Worm (Caenorhabditis elegans) whole organism, L3 larva: ENCODE data around the gene R05G6.4.
A peak's percentile ranks its signal among the peaks of the same experiment; 100 is the strongest.

Experiments used
- R02D3.7 ChIP-seq: fragments of 150-350 bp; optimal IDR thresholded peaks from 2 replicates; lab custom pipeline; 2014; ENCODE audit warnings: missing biosample characterization, missing genetic modification characterization
- ZK546.5 ChIP-seq: sonication (generic microtip); optimal IDR thresholded peaks from 2 replicates; lab custom pipeline; 2017; ENCODE audit warnings: missing biosample characterization, missing genetic modification characterization
- aly-2 ChIP-seq: fragments of 150-350 bp; optimal IDR thresholded peaks from 2 replicates; lab custom pipeline; 2014; ENCODE audit warnings: missing biosample characterization, missing genetic modification characterization
- ama-1 ChIP-seq: fragments of 150-350 bp; optimal IDR thresholded peaks from 2 replicates; lab custom pipeline; 2018
- ceh-16 ChIP-seq: sonication (generic microtip); optimal IDR thresholded peaks from 2 replicates; lab custom pipeline; 2017; ENCODE audit warnings: missing biosample characterization, missing genetic modification characterization
- ceh-28 ChIP-seq: fragments of 150-350 bp; optimal IDR thresholded peaks from 2 replicates; lab custom pipeline; 2014; ENCODE audit warnings: missing biosample characterization, missing genetic modification reagents, missing genetic modification characterization
- ceh-9 ChIP-seq: sonication (generic microtip); optimal IDR thresholded peaks from 2 replicates; lab custom pipeline; 2018; ENCODE audit warnings: missing biosample characterization, missing genetic modification characterization
- daf-12 ChIP-seq: fragments of 150-350 bp; optimal IDR thresholded peaks from 2 replicates; lab custom pipeline; 2014; ENCODE audit warnings: missing biosample characterization, missing genetic modification reagents, missing genetic modification characterization
- egl-5 ChIP-seq: fragments of 150-350 bp; optimal IDR thresholded peaks from 2 replicates; lab custom pipeline; 2017; ENCODE audit warnings: missing biosample characterization, missing genetic modification reagents, missing genetic modification characterization, inconsistent platforms
- elt-1 ChIP-seq: fragments of 150-350 bp; optimal IDR thresholded peaks from 2 replicates; lab custom pipeline; 2014; ENCODE audit warnings: missing biosample characterization, missing genetic modification characterization
- elt-2 ChIP-seq: sonication (generic microtip); optimal IDR thresholded peaks from 2 replicates; lab custom pipeline; 2016; ENCODE audit warnings: missing genetic modification reagents, mild to moderate bottlenecking, missing genetic modification characterization, missing compliant biosample characterization
- elt-3 ChIP-seq, 3 experiments: fragments of 150-350 bp in 1 of 3; sonication (generic microtip) in 2 of 3; optimal IDR thresholded peaks; 2 replicates in 2 of 3; 4 replicates in 1 of 3; lab custom pipeline; 2014 to 2017; ENCODE audit warnings: missing biosample characterization in 3 of 3, missing genetic modification characterization in 3 of 3
- eor-1 ChIP-seq, 2 experiments: fragments of 150-350 bp; optimal IDR thresholded peaks; 2 replicates each; lab custom pipeline; 2014 to 2018; ENCODE audit warnings: missing biosample characterization in 2 of 2, missing genetic modification characterization in 2 of 2
- fkh-10 ChIP-seq: sonication (generic microtip); optimal IDR thresholded peaks from 2 replicates; lab custom pipeline; 2017; ENCODE audit warnings: missing biosample characterization, missing genetic modification reagents, missing genetic modification characterization
- fos-1 ChIP-seq: fragments of 150-350 bp; optimal IDR thresholded peaks from 2 replicates; lab custom pipeline; 2014; ENCODE audit warnings: missing biosample characterization, missing genetic modification characterization
- hmg-11 ChIP-seq: sonication (generic microtip); optimal IDR thresholded peaks from 2 replicates; lab custom pipeline; 2016; ENCODE audit warnings: missing genetic modification characterization, missing compliant biosample characterization
- lin-15B ChIP-seq: fragments of 150-350 bp; optimal IDR thresholded peaks from 2 replicates; lab custom pipeline; 2014; ENCODE audit warnings: missing biosample characterization, missing genetic modification characterization
- lin-39 ChIP-seq: fragments of 150-350 bp; optimal IDR thresholded peaks from 2 replicates; lab custom pipeline; 2018; ENCODE audit warnings: missing biosample characterization, missing genetic modification reagents, missing genetic modification characterization
- lsy-12 ChIP-seq: sonication (generic microtip); optimal IDR thresholded peaks from 2 replicates; lab custom pipeline; 2016; ENCODE audit warnings: mild to moderate bottlenecking, missing genetic modification characterization, missing compliant biosample characterization
- mdl-1 ChIP-seq: fragments of 150-350 bp; optimal IDR thresholded peaks from 2 replicates; lab custom pipeline; 2014; ENCODE audit warnings: missing biosample characterization, missing genetic modification characterization
- nfya-1 ChIP-seq: sonication (generic microtip); optimal IDR thresholded peaks from 2 replicates; lab custom pipeline; 2017; ENCODE audit warnings: missing genetic modification characterization, mild to moderate bottlenecking, missing compliant biosample characterization, antibody characterized with exemption, moderate library complexity; ENCODE audit not compliant: insufficient read depth
- nhr-11 ChIP-seq: fragments of 150-350 bp; optimal IDR thresholded peaks from 2 replicates; lab custom pipeline; 2014; ENCODE audit warnings: missing biosample characterization, missing genetic modification characterization
- nhr-12 ChIP-seq: fragments of 150-350 bp; optimal IDR thresholded peaks from 2 replicates; lab custom pipeline; 2014; ENCODE audit warnings: missing biosample characterization, missing genetic modification characterization
- nhr-23 ChIP-seq: fragments of 150-350 bp; optimal IDR thresholded peaks from 2 replicates; lab custom pipeline; 2014; ENCODE audit warnings: missing biosample characterization, missing genetic modification reagents, missing genetic modification characterization
- nhr-25 ChIP-seq: sonication (generic microtip); optimal IDR thresholded peaks from 2 replicates; lab custom pipeline; 2017; ENCODE audit warnings: missing biosample characterization, missing genetic modification characterization
- nhr-28 ChIP-seq: fragments of 150-350 bp; optimal IDR thresholded peaks from 2 replicates; lab custom pipeline; 2014; ENCODE audit warnings: missing biosample characterization, missing genetic modification characterization
- nhr-43 ChIP-seq: sonication (generic microtip); optimal IDR thresholded peaks from 2 replicates; lab custom pipeline; 2016; ENCODE audit warnings: mild to moderate bottlenecking, missing genetic modification characterization, missing compliant biosample characterization; ENCODE audit not compliant: poor library complexity, severe bottlenecking
- nhr-76 ChIP-seq: fragments of 150-350 bp; sonication (generic microtip); optimal IDR thresholded peaks from 5 replicates; lab custom pipeline; 2014; ENCODE audit warnings: missing biosample characterization, missing genetic modification characterization
- pha-4 ChIP-seq: fragments of 150-350 bp; optimal IDR thresholded peaks from 2 replicates; lab custom pipeline; 2014; ENCODE audit warnings: missing biosample characterization, missing genetic modification reagents, missing genetic modification characterization
- pqm-1 ChIP-seq: fragments of 150-350 bp; optimal IDR thresholded peaks from 2 replicates; lab custom pipeline; 2017; ENCODE audit warnings: missing biosample characterization, missing genetic modification characterization, inconsistent platforms
- sea-2 ChIP-seq: fragments of 150-350 bp; sonication (generic microtip); optimal IDR thresholded peaks from 4 replicates; lab custom pipeline; 2014; ENCODE audit warnings: missing biosample characterization, missing genetic modification reagents, missing genetic modification characterization
- snpc-4 ChIP-seq: fragments of 150-350 bp; optimal IDR thresholded peaks from 2 replicates; lab custom pipeline; 2014; ENCODE audit warnings: missing biosample characterization, missing genetic modification characterization
- tbx-2 ChIP-seq: sonication (generic microtip); optimal IDR thresholded peaks from 2 replicates; lab custom pipeline; 2016; ENCODE audit warnings: mild to moderate bottlenecking, missing genetic modification characterization, missing compliant biosample characterization
- unc-39 ChIP-seq: sonication (generic microtip); optimal IDR thresholded peaks from 4 replicates; lab custom pipeline; 2017; ENCODE audit warnings: missing biosample characterization, missing genetic modification characterization
- unc-62 ChIP-seq: fragments of 150-350 bp; sonication (generic microtip); optimal IDR thresholded peaks from 4 replicates; lab custom pipeline; 2014; ENCODE audit warnings: missing biosample characterization, missing genetic modification reagents, missing genetic modification characterization
- zag-1 ChIP-seq: fragments of 150-350 bp; optimal IDR thresholded peaks from 2 replicates; lab custom pipeline; 2014; ENCODE audit warnings: missing biosample characterization, missing genetic modification characterization
- ztf-4 ChIP-seq: fragments of 150-350 bp; optimal IDR thresholded peaks from 2 replicates; lab custom pipeline; 2014; ENCODE audit warnings: missing biosample characterization, missing genetic modification characterization

Gene R05G6.4

DNA sequence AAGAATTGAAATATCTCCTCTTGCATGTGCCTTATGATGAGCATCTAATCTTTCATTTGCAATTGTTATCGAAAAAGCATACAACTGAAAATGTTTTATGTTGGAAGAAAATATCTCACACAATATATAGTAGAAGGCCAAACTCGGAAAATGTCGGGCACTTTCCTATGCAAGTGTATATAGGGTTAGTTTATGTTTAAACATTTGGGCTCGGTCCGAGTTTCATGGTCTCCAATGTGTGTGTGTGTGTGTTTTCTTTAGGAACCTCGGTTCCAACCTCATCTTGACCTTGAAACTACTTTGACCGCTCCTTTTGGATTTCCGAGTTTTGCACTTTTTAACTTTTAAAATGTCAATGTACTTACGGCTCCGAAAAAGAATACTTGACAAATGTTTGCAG, 13.7 kb upstream of the R05G6.4 start:
- TF ChIP-seq fkh-10 (GFP tag; lab: Kevin White, UChicago) (no peak), ceh-28 (tag; lab: Kevin White, UChicago) (no peak), zag-1 (tag; lab: Kevin White, UChicago) (no peak), unc-39 (tag; lab: Kevin White, UChicago) (no peak), snpc-4 (tag; lab: Kevin White, UChicago) (peak; percentile 63), ceh-16 (tag; lab: Kevin White, UChicago) (no peak), elt-2 (tag; lab: Kevin White, UChicago) (no peak), aly-2 (tag; lab: Kevin White, UChicago) (no peak)

DNA sequence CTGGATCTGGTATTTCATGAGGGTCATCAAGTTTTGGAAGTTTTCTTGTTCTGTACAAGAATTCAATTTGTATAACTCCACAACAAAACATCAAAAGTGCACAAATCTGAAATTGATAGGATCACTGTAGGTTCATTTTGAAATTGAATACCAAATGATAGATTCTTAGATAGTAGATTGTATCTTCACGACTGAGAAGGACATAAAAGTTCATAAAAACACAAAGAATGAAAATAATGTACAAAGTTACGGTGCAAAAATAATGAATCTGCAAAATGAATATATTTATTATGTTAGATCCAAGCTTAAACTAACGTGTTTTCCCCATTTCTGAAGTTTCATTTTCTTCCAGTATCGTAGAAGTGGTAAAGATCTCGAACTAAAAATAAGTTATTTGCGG, 12.1 kb upstream of the R05G6.4 start:
- TF ChIP-seq elt-1 (tag; lab: Kevin White, UChicago) (peak; percentile 64), nfya-1 (tag; lab: Kevin White, UChicago) (no peak)

DNA sequence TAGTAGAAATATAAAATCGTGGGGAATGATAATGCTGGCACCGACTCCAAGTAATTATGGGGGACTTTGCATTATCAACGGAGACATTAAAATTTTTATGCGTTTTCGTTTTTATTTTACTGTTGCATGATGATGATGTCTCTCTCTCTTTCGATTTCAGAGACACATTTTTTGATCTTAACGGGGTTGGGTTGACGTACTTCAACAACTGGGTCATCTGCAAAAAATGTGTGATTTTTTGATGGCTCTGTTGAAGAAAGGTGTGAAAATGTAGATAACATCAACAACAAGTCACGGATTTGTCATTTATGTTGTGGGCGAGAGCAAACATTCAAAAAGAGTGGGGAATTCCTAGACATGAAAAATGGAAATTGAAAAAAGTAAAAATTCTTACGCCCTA, 11.7 kb upstream of the R05G6.4 start, which contains the start of gene F55G1.15:
Gene F55G1.15, minus strand, starts transcription at position 101 of the 400 bp plus-strand sequence.
- TF ChIP-seq lin-15B (no peak), elt-2 (tag; lab: Kevin White, UChicago) (peak; percentile 46)

DNA sequence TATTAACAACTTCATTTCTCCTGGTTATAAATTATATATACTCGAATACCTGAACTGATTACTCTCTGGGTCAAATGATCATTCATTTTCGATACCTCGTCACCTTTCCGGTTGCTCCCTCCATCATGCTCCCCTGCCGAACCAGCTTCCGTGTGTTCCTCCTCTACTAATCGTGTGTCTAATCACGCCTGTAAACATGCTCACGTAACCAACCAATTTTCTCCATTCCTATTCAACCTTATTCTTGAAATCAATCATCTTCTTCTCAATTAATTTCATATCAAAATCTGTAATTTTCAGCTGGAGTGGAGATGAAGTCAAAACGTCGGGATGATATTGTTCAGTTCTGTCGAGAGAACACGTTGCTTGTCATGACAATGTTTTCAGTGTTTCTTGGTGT, 9.7 kb upstream of the R05G6.4 start, which contains the start of gene glt-6:
Gene glt-6, plus strand, starts transcription at position 301 of the 400 bp plus-strand sequence.
- TF ChIP-seq elt-3 (tag; optimal IDR thresholded peaks at IDR 0.05; lab: Kevin White, UChicago) (no peak), nhr-28 (tag; lab: Kevin White, UChicago) (no peak), fkh-10 (GFP tag; lab: Kevin White, UChicago) (no peak), ama-1 (no peak), egl-5 (tag; lab: Kevin White, UChicago) (no peak), ZK546.5 (tag; lab: Kevin White, UChicago) (no peak), elt-1 (tag; lab: Kevin White, UChicago) (no peak), zag-1 (tag; lab: Kevin White, UChicago) (no peak), pha-4 (tag; lab: Kevin White, UChicago) (no peak), ceh-9 (no peak), R02D3.7 (tag; lab: Kevin White, UChicago) (no peak), fos-1 (tag; lab: Kevin White, UChicago) (no peak), eor-1 (tag; optimal IDR thresholded peaks at IDR 0.05; lab: Kevin White, UChicago) (no peak), daf-12 (no peak), nhr-23 (tag; lab: Kevin White, UChicago) (no peak), nhr-11 (tag; lab: Kevin White, UChicago) (no peak), unc-39 (tag; lab: Kevin White, UChicago) (no peak)
- TF ChIP-seq, all 47 proteins: peak for 0

DNA sequence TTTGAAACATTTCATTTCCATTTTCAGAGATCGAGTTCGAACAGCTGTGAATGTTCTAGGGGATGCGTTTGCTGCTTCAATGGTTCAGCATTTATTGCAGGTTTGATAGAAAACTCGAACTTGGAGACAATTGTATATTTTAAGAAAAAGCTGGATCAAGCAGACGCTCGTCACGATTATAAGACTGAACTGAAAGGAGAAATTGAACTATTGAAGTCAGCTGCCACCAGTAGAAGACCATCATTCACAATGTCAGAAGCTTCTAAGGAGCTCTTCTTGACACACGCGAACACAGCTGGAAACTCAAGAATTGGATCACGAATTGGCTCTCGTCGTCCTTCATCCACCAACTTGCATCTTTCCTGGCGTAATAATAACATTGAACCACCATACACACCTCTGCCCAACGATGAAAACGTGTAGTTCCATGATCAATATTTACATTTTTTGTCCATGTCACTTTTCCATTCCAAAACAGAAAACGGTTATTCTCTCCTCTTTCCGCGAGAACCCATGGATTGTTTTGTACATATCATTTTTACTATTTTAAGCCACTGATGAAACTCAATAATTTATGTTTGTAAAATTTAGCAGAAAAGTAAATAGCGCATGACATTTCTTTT, 7.1 kb upstream of the R05G6.4 start:
- peak; percentile 30 for TF ChIP-seq R02D3.7 (tag; lab: Kevin White, UChicago)
- TF ChIP-seq ama-1 = peak; percentile 95
- TF ChIP-seq lin-39 (tag; lab: Kevin White, UChicago) = peak; percentile 25
- peak; percentile 44 for TF ChIP-seq aly-2 (tag; lab: Kevin White, UChicago)
- TF ChIP-seq pha-4 (tag; lab: Kevin White, UChicago) = peak; percentile 65
- TF ChIP-seq nhr-43 = peak; percentile 54
- TF ChIP-seq mdl-1 = no peak
- peak; percentile 4 for TF ChIP-seq pqm-1
- TF ChIP-seq elt-2 (tag; lab: Kevin White, UChicago) = peak; percentile 38
- TF ChIP-seq lsy-12 (tag; lab: Kevin White, UChicago) = peak; percentile 48
- TF ChIP-seq eor-1 (tag; optimal IDR thresholded peaks at IDR 0.05; lab: Kevin White, UChicago) = no peak
- no peak for TF ChIP-seq nhr-11 (tag; lab: Kevin White, UChicago)
- TF ChIP-seq, all 47 proteins: peak for 9

DNA sequence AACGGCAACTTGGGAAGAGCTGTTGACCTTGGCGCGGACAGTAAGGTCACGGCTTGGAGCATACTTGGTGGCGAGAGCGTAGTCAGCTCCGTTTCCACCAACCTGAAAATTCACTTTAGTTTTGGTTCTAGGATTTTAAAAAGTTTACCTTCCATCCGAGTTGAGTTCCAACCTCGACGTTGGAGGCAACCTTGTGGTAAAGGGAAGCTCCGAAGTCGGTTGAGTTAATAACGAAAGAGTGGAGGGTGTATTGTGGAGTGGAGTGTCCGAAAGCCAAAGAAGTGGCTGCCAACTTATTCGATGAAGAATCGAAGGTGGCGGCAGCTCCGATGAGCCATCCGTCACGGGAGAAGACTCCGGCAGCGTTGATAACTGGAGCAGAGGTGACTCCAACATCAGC, 6.3 kb upstream of the R05G6.4 start:
- TF ChIP-seq nhr-25 (tag; lab: Kevin White, UChicago) = no peak
- no peak for TF ChIP-seq elt-1 (tag; lab: Kevin White, UChicago)
- TF ChIP-seq tbx-2 (tag; lab: Kevin White, UChicago) = no peak
- no peak for TF ChIP-seq eor-1 (tag; optimal IDR thresholded peaks at IDR 0.05; lab: Kevin White, UChicago)
- TF ChIP-seq pqm-1 = no peak
- no peak for TF ChIP-seq aly-2 (tag; lab: Kevin White, UChicago)
- TF ChIP-seq sea-2 (GFP tag; lab: Kevin White, UChicago) = no peak
- TF ChIP-seq ztf-4 (tag; lab: Kevin White, UChicago) = no peak
- no peak for TF ChIP-seq elt-3 (tag; optimal IDR thresholded peaks at IDR 0.05; lab: Kevin White, UChicago)
- TF ChIP-seq hmg-11 (tag; lab: Kevin White, UChicago) = no peak
- TF ChIP-seq elt-2 (tag; lab: Kevin White, UChicago) = no peak
- TF ChIP-seq R02D3.7 (tag; lab: Kevin White, UChicago) = no peak
- TF ChIP-seq fkh-10 (GFP tag; lab: Kevin White, UChicago) = no peak
- TF ChIP-seq lin-15B = no peak
- no peak for TF ChIP-seq unc-62 (GFP tag; lab: Kevin White, UChicago)
- TF ChIP-seq nhr-76 (tag; lab: Kevin White, UChicago) = no peak
- TF ChIP-seq nhr-23 (tag; lab: Kevin White, UChicago) = no peak
- no peak for TF ChIP-seq nhr-12 (tag; lab: Kevin White, UChicago)
